Fruit fly (Drosophila melanogaster): ENCODE results near the gene Pdp1.

Gene Pdp1

dm6 chr3L:7833278-7833677 is 33.9 kb downstream of the Pdp1 start (continued):
- TF ChIP-seq CG8359 (GFP tag; optimal IDR thresholded peaks at IDR 0.05; ENCODE audit: borderline replicate concordance) (no peak), stc (GFP tag; IDR thresholded peaks at IDR 0.05) (no peak), CG17829 (tag; optimal IDR thresholded peaks at IDR 0.05) (peak; percentile 4), Dip2 (GFP tag; IDR thresholded peaks at IDR 0.05) (no peak), CG3838 (GFP tag; optimal IDR thresholded peaks at IDR 0.05) (no peak), chinmo (GFP tag; IDR thresholded peaks at IDR 0.05; ENCODE audit: partially characterized antibody) (no peak), sisA (GFP tag; IDR thresholded peaks at IDR 0.05) (no peak), Gsc (GFP tag; IDR thresholded peaks at IDR 0.05) (no peak), ro (GFP tag; IDR thresholded peaks at IDR 0.05) (no peak), CG7987 (GFP tag; optimal IDR thresholded peaks at IDR 0.05) (no peak), CG16815 (GFP tag; optimal IDR thresholded peaks at IDR 0.05) (no peak), nmo (GFP tag; optimal IDR thresholded peaks at IDR 0.05) (no peak), h (optimal IDR thresholded peaks at IDR 0.05) (no peak), sens-2 (GFP tag; IDR thresholded peaks at IDR 0.05) (no peak), CG5245 (GFP tag; optimal IDR thresholded peaks at IDR 0.05) (no peak), CG6854 (GFP tag; optimal IDR thresholded peaks at IDR 0.05) (no peak), CG30403 (GFP tag; optimal IDR thresholded peaks at IDR 0.05) (no peak), esg (GFP tag; conservative IDR thresholded peaks at IDR 0.05) (no peak), CG11504 (tag; optimal IDR thresholded peaks at IDR 0.05) (peak; percentile 31), TFAM (GFP tag; optimal IDR thresholded peaks at IDR 0.05) (no peak), mam (GFP tag; optimal IDR thresholded peaks at IDR 0.05) (no peak), CG6254 (GFP tag; optimal IDR thresholded peaks at IDR 0.05) (no peak), gem (tag; optimal IDR thresholded peaks at IDR 0.05) (peak; percentile 24), CG12155 (GFP tag; optimal IDR thresholded peaks at IDR 0.05) (no peak), Dip3 (GFP tag; optimal IDR thresholded peaks at IDR 0.05) (no peak), CG18262 (tag; optimal IDR thresholded peaks at IDR 0.05) (peak; percentile 56), Ptx1 (GFP tag; IDR thresholded peaks at IDR 0.05) (0 out of 2 replicates have a peak, but pooled peaks have one; percentile 18), Bgb (GFP tag; IDR thresholded peaks at IDR 0.05; ENCODE audit: partially characterized antibody) (no peak), ttk (GFP tag; IDR thresholded peaks at IDR 0.05) (no peak), Sox100B (GFP tag; optimal IDR thresholded peaks at IDR 0.05) (peak; percentile 5), CG9727 (GFP tag; optimal IDR thresholded peaks at IDR 0.05) (peak; percentile 23), sc (optimal IDR thresholded peaks at IDR 0.05) (no peak), sc (GFP tag; optimal IDR thresholded peaks at IDR 0.05) (no peak), lov (optimal IDR thresholded peaks at IDR 0.05) (no peak), lov (GFP tag; IDR thresholded peaks at IDR 0.05) (no peak), Hr3 (GFP tag; optimal IDR thresholded peaks at IDR 0.05) (no peak), YL-1 (GFP tag; optimal IDR thresholded peaks at IDR 0.05) (no peak), CG12236 (GFP tag; optimal IDR thresholded peaks at IDR 0.05) (no peak), pho (GFP tag; optimal IDR thresholded peaks at IDR 0.05) (no peak)

- TF ChIP-seq CG5245 (GFP tag; optimal IDR thresholded peaks at IDR 0.05) (no peak), CG30431 (GFP tag; optimal IDR thresholded peaks at IDR 0.05) (no peak), sna (GFP tag; IDR thresholded peaks at IDR 0.05; ENCODE audit: partially characterized antibody) (no peak), dimm (GFP tag; IDR thresholded peaks at IDR 0.05) (no peak), CG31388 (GFP tag; optimal IDR thresholded peaks at IDR 0.05) (no peak), ind (GFP tag; optimal IDR thresholded peaks at IDR 0.05) (no peak), fd3F (GFP tag; optimal IDR thresholded peaks at IDR 0.05) (no peak), CG18599 (GFP tag; optimal IDR thresholded peaks at IDR 0.05) (no peak), H15 (GFP tag; IDR thresholded peaks at IDR 0.05) (no peak)
Measured at dm6 chr3L:7831891-7832290, 35.3 kb downstream of the Pdp1 start.
